Worm (Caenorhabditis elegans) whole organism, late embryonic: Measurements from ENCODE around the gene spsb-1.
A peak's percentile ranks its signal among the peaks of the same experiment; 100 is the strongest.

ENCODE experiments used
- C08G9.2 ChIP-seq: sonication (generic microtip); optimal IDR thresholded peaks from 2 replicates; lab custom pipeline; 2016; ENCODE audit warnings: mild to moderate bottlenecking, missing genetic modification characterization, moderate library complexity, missing compliant biosample characterization
- C38D4.7 ChIP-seq: fragments of 200-800 bp; sonication (Bioruptor generic); optimal IDR thresholded peaks from 2 replicates; lab custom pipeline; 2018; ENCODE audit warnings: mild to moderate bottlenecking, missing genetic modification characterization, moderate library complexity, missing compliant biosample characterization
- F13H6.1 ChIP-seq: sonication (generic microtip); optimal IDR thresholded peaks from 2 replicates; lab custom pipeline; 2016; ENCODE audit warnings: missing genetic modification characterization, missing compliant biosample characterization
- T23F11.4 ChIP-seq: fragments of 200-800 bp; sonication (Bioruptor generic); optimal IDR thresholded peaks from 2 replicates; lab custom pipeline; 2018; ENCODE audit warnings: mild to moderate bottlenecking, missing genetic modification characterization, missing compliant biosample characterization
- Y22D7AL.16 ChIP-seq: sonication (generic microtip); optimal IDR thresholded peaks from 2 replicates; lab custom pipeline; 2016; ENCODE audit warnings: missing genetic modification characterization, missing compliant biosample characterization
- ahr-1 ChIP-seq: sonication (generic microtip); optimal IDR thresholded peaks from 2 replicates; lab custom pipeline; 2016; ENCODE audit warnings: missing genetic modification characterization, missing compliant biosample characterization
- ceh-14 ChIP-seq: sonication (generic microtip); optimal IDR thresholded peaks from 2 replicates; lab custom pipeline; 2016; ENCODE audit warnings: missing genotype, missing genetic modification characterization, missing compliant biosample characterization
- ceh-18 ChIP-seq: sonication (generic microtip); optimal IDR thresholded peaks from 2 replicates; lab custom pipeline; 2016; ENCODE audit warnings: missing genetic modification characterization, missing compliant biosample characterization
- ceh-19 ChIP-seq: fragments of 200-800 bp; sonication (Bioruptor generic); optimal IDR thresholded peaks from 2 replicates; lab custom pipeline; 2018; ENCODE audit warnings: mild to moderate bottlenecking, missing genetic modification characterization, missing compliant biosample characterization
- ceh-2 ChIP-seq: sonication (generic microtip); optimal IDR thresholded peaks from 2 replicates; lab custom pipeline; 2016; ENCODE audit warnings: missing genotype, missing genetic modification characterization, missing compliant biosample characterization
- ceh-22 ChIP-seq: sonication (generic microtip); optimal IDR thresholded peaks from 2 replicates; lab custom pipeline; 2017; ENCODE audit warnings: missing biosample characterization, missing genetic modification characterization
- ceh-24 ChIP-seq: sonication (generic microtip); optimal IDR thresholded peaks from 2 replicates; lab custom pipeline; 2016; ENCODE audit warnings: mild to moderate bottlenecking, missing genetic modification characterization, missing compliant biosample characterization
- ceh-30 ChIP-seq: fragments of 150-350 bp; optimal IDR thresholded peaks from 2 replicates; lab custom pipeline; 2014; ENCODE audit warnings: missing biosample characterization, missing genetic modification characterization
- ceh-34 ChIP-seq: sonication (generic microtip); optimal IDR thresholded peaks from 2 replicates; lab custom pipeline; 2016; ENCODE audit warnings: mild to moderate bottlenecking, missing genetic modification characterization, missing compliant biosample characterization
- ceh-45 ChIP-seq: fragments of 200-800 bp; sonication (Bioruptor generic); IDR thresholded peaks from 2 replicates; pipeline ENCODE4 v1.3.6; 2022; ENCODE audit warnings: missing genetic modification reagents, missing genetic modification characterization, missing compliant biosample characterization
- ceh-9 ChIP-seq: sonication (generic microtip); optimal IDR thresholded peaks from 2 replicates; lab custom pipeline; 2016; ENCODE audit warnings: mild to moderate bottlenecking, missing genetic modification characterization, inconsistent platforms, missing compliant biosample characterization
- dmd-4 ChIP-seq: sonication (generic microtip); optimal IDR thresholded peaks from 2 replicates; lab custom pipeline; 2016; ENCODE audit warnings: borderline replicate concordance, missing genetic modification characterization, missing compliant biosample characterization
- elt-2 ChIP-seq: sonication (generic microtip); optimal IDR thresholded peaks from 2 replicates; lab custom pipeline; 2016; ENCODE audit warnings: missing genetic modification reagents, missing genetic modification characterization, missing compliant biosample characterization
- elt-4 ChIP-seq: sonication (generic microtip); optimal IDR thresholded peaks from 2 replicates; lab custom pipeline; 2016; ENCODE audit warnings: missing genetic modification characterization, missing compliant biosample characterization
- ets-4 ChIP-seq: sonication (generic microtip); optimal IDR thresholded peaks from 2 replicates; lab custom pipeline; 2016; ENCODE audit warnings: missing genetic modification characterization, missing compliant biosample characterization
- fax-1 ChIP-seq: sonication (generic microtip); optimal IDR thresholded peaks from 2 replicates; lab custom pipeline; 2016; ENCODE audit warnings: missing genotype, missing genetic modification characterization, missing compliant biosample characterization
- fkh-6 ChIP-seq: sonication (generic microtip); optimal IDR thresholded peaks from 2 replicates; lab custom pipeline; 2016; ENCODE audit warnings: missing genetic modification characterization, missing compliant biosample characterization
- hlh-13 ChIP-seq: fragments of 200-800 bp; sonication (Bioruptor generic); optimal IDR thresholded peaks from 2 replicates; lab custom pipeline; 2018; ENCODE audit warnings: mild to moderate bottlenecking, missing genetic modification characterization, missing compliant biosample characterization
- hlh-15 ChIP-seq: sonication (generic microtip); optimal IDR thresholded peaks from 2 replicates; lab custom pipeline; 2016; ENCODE audit warnings: missing genetic modification characterization, missing compliant biosample characterization
- hlh-30 ChIP-seq: sonication (generic microtip); optimal IDR thresholded peaks from 2 replicates; lab custom pipeline; 2017; ENCODE audit warnings: antibody characterized with exemption, missing genetic modification characterization, missing compliant biosample characterization; ENCODE audit not compliant: insufficient read depth
- hlh-6 ChIP-seq: sonication (generic microtip); optimal IDR thresholded peaks from 2 replicates; lab custom pipeline; 2016; ENCODE audit warnings: missing genotype, missing genetic modification characterization, missing compliant biosample characterization
- hlh-8 ChIP-seq: sonication (generic microtip); optimal IDR thresholded peaks from 2 replicates; lab custom pipeline; 2016; ENCODE audit warnings: missing genotype, missing genetic modification characterization, missing compliant biosample characterization
- lin-11 ChIP-seq: fragments of 200-800 bp; sonication (Bioruptor generic); optimal IDR thresholded peaks from 2 replicates; lab custom pipeline; 2018; ENCODE audit warnings: mild to moderate bottlenecking, missing genetic modification characterization, missing compliant biosample characterization
- madf-2 ChIP-seq: sonication (generic microtip); optimal IDR thresholded peaks from 2 replicates; lab custom pipeline; 2017; ENCODE audit warnings: missing genetic modification characterization, missing compliant biosample characterization
- nfya-1 ChIP-seq: sonication (generic microtip); optimal IDR thresholded peaks from 2 replicates; lab custom pipeline; 2017; ENCODE audit warnings: missing genetic modification characterization, mild to moderate bottlenecking, missing compliant biosample characterization, antibody characterized with exemption, moderate library complexity
- nhr-11 ChIP-seq: fragments of 150-350 bp; optimal IDR thresholded peaks from 2 replicates; lab custom pipeline; 2014; ENCODE audit warnings: missing biosample characterization, missing genetic modification characterization
- npax-4 ChIP-seq: sonication (generic microtip); optimal IDR thresholded peaks from 2 replicates; lab custom pipeline; 2016; ENCODE audit warnings: missing genetic modification characterization, missing compliant biosample characterization
- odd-2 ChIP-seq: sonication (generic microtip); optimal IDR thresholded peaks from 2 replicates; lab custom pipeline; 2017; ENCODE audit warnings: antibody characterized with exemption, mild to moderate bottlenecking, missing genetic modification characterization, missing compliant biosample characterization
- pag-3 ChIP-seq: sonication (generic microtip); optimal IDR thresholded peaks from 2 replicates; lab custom pipeline; 2016; ENCODE audit warnings: missing compliant biosample characterization, missing genetic modification characterization, borderline replicate concordance
- pat-9 ChIP-seq: fragments of 200-800 bp; sonication (Bioruptor generic); optimal IDR thresholded peaks from 2 replicates; lab custom pipeline; 2018; ENCODE audit warnings: mild to moderate bottlenecking, missing genetic modification characterization, moderate library complexity, missing compliant biosample characterization
- pqm-1 ChIP-seq: sonication (generic microtip); optimal IDR thresholded peaks from 2 replicates; lab custom pipeline; 2016; ENCODE audit warnings: missing genetic modification characterization, missing compliant biosample characterization
- pros-1 ChIP-seq: fragments of 150-350 bp; optimal IDR thresholded peaks from 2 replicates; lab custom pipeline; 2014; ENCODE audit warnings: missing biosample characterization, missing genetic modification reagents, missing genetic modification characterization
- ref-2 ChIP-seq: sonication (generic microtip); optimal IDR thresholded peaks from 2 replicates; lab custom pipeline; 2016; ENCODE audit warnings: missing genetic modification characterization, missing compliant biosample characterization
- rnt-1 ChIP-seq: sonication (generic microtip); optimal IDR thresholded peaks from 2 replicates; lab custom pipeline; 2016; ENCODE audit warnings: missing genetic modification characterization, missing compliant biosample characterization
- sdc-2 ChIP-seq: sonication (generic microtip); optimal IDR thresholded peaks from 2 replicates; lab custom pipeline; 2016; ENCODE audit warnings: missing genotype, missing genetic modification characterization, missing compliant biosample characterization
- sox-2 ChIP-seq: fragments of 200-800 bp; sonication (Bioruptor generic); IDR thresholded peaks from 2 replicates; pipeline ENCODE4 v1.3.6; 2022; ENCODE audit warnings: missing genetic modification reagents, missing genetic modification characterization, missing compliant biosample characterization
- tbx-2 ChIP-seq: sonication (generic microtip); optimal IDR thresholded peaks from 2 replicates; lab custom pipeline; 2016; ENCODE audit warnings: missing genetic modification characterization, missing compliant biosample characterization
- tbx-7 ChIP-seq: sonication (generic microtip); optimal IDR thresholded peaks from 2 replicates; lab custom pipeline; 2016; ENCODE audit warnings: missing genotype, missing genetic modification characterization, missing compliant biosample characterization
- ttx-3 ChIP-seq: sonication (generic microtip); optimal IDR thresholded peaks from 2 replicates; lab custom pipeline; 2016; ENCODE audit warnings: missing genetic modification reagents, missing genetic modification characterization, missing compliant biosample characterization
- unc-3 ChIP-seq, 2 experiments: fragments of 200-800 bp in 1 of 2; sonication (Bioruptor generic) in 1 of 2; sonication (generic microtip) in 1 of 2; conservative IDR thresholded peaks in 1 of 2; optimal IDR thresholded peaks in 1 of 2; 2 replicates each; pipeline versions ENCODE4 v1.3.6 to Lab custom; 2016 to 2022; ENCODE audit warnings: missing compliant biosample characterization in 2 of 2, missing genetic modification characterization in 2 of 2, missing genetic modification reagents in 1 of 2
- unc-42 ChIP-seq: sonication (generic microtip); optimal IDR thresholded peaks from 2 replicates; lab custom pipeline; 2016; ENCODE audit warnings: missing genotype, missing genetic modification characterization, missing compliant biosample characterization
- unc-55 ChIP-seq: sonication (generic microtip); optimal IDR thresholded peaks from 2 replicates; lab custom pipeline; 2017; ENCODE audit warnings: missing biosample characterization, missing genetic modification reagents, missing genetic modification characterization
- unc-86 ChIP-seq: sonication (generic microtip); optimal IDR thresholded peaks from 2 replicates; lab custom pipeline; 2016; ENCODE audit warnings: missing genetic modification characterization, missing compliant biosample characterization
- ztf-16 ChIP-seq: sonication (generic microtip); optimal IDR thresholded peaks from 2 replicates; lab custom pipeline; 2017; ENCODE audit warnings: missing genetic modification characterization, missing compliant biosample characterization

spsb-1 gene

ce11 chrII:15229785-15230393 is 33.4 kb downstream of the spsb-1 start, which contains the start of gene spsb-2:
TSS of gene spsb-2 (plus strand) at chrII:15230343.
- no peak for TF ChIP-seq ttx-3 (tag; lab: Kevin White, UChicago)
- no peak for TF ChIP-seq ceh-14 (tag; lab: Kevin White, UChicago)
- no peak for TF ChIP-seq ahr-1
- TF ChIP-seq hlh-15 (tag; lab: Kevin White, UChicago): no peak
- no peak for TF ChIP-seq pros-1 (tag; lab: Kevin White, UChicago)
- no peak for TF ChIP-seq ets-4 (tag; lab: Kevin White, UChicago)
- TF ChIP-seq unc-3 (GFP tag; conservative IDR thresholded peaks at IDR 0.05; lab: Robert Waterston, UW): no peak
- no peak for TF ChIP-seq unc-3 (tag; optimal IDR thresholded peaks at IDR 0.05; lab: Kevin White, UChicago)

ce11 chrII:15232705-15233104 is 36.2 kb downstream of the spsb-1 start, which contains the start of gene Y46E12BL.2:
TSS of gene Y46E12BL.2 (plus strand) at chrII:15232947.
- TF ChIP-seq nhr-11 (tag; lab: Kevin White, UChicago) (no peak), ceh-2 (peak; percentile 81), fkh-6 (tag; lab: Kevin White, UChicago) (no peak), unc-86 (tag; lab: Kevin White, UChicago) (peak; percentile 5), hlh-30 (tag; lab: Kevin White, UChicago) (no peak), fax-1 (tag; lab: Kevin White, UChicago) (peak; percentile 60), lin-11 (tag; lab: Kevin White, UChicago) (no peak), ceh-34 (tag; lab: Kevin White, UChicago) (peak; percentile 31), C38D4.7 (GFP tag; lab: Kevin White, UChicago) (no peak), pros-1 (tag; lab: Kevin White, UChicago) (no peak), ceh-24 (tag; lab: Kevin White, UChicago) (no peak), nfya-1 (tag; lab: Kevin White, UChicago) (peak; percentile 57), hlh-8 (tag; lab: Kevin White, UChicago) (peak; percentile 76), hlh-6 (tag; lab: Kevin White, UChicago) (no peak), C08G9.2 (tag; lab: Kevin White, UChicago) (peak; percentile 86), sdc-2 (tag; lab: Kevin White, UChicago) (no peak), ref-2 (tag; lab: Kevin White, UChicago) (peak; percentile 41), ets-4 (tag; lab: Kevin White, UChicago) (peak; percentile 81), dmd-4 (tag; lab: Kevin White, UChicago) (no peak), T23F11.4 (no peak), unc-42 (tag; lab: Kevin White, UChicago) (peak; percentile 62), tbx-7 (tag; lab: Kevin White, UChicago) (peak; percentile 78), hlh-13 (GFP tag; lab: Kevin White, UChicago) (no peak), elt-4 (tag; lab: Kevin White, UChicago) (no peak), ceh-22 (tag; lab: Kevin White, UChicago) (no peak), pat-9 (tag; lab: Kevin White, UChicago) (no peak), ceh-18 (tag; lab: Kevin White, UChicago) (peak; percentile 15), ceh-19 (no peak), madf-2 (tag; lab: Kevin White, UChicago) (no peak), npax-4 (no peak), sox-2 (GFP tag; lab: Robert Waterston, UW) (no peak), hlh-15 (tag; lab: Kevin White, UChicago) (no peak), unc-55 (GFP tag; lab: Kevin White, UChicago) (no peak), ztf-16 (no peak), F13H6.1 (tag; lab: Kevin White, UChicago) (peak; percentile 39), pqm-1 (tag; lab: Kevin White, UChicago) (no peak), elt-2 (no peak), ceh-14 (tag; lab: Kevin White, UChicago) (peak; percentile 27), ceh-9 (tag; lab: Kevin White, UChicago) (no peak), tbx-2 (tag; lab: Kevin White, UChicago) (peak; percentile 74), rnt-1 (tag; lab: Kevin White, UChicago) (peak; percentile 40), pag-3 (tag; lab: Kevin White, UChicago) (no peak), ceh-45 (GFP tag; lab: Robert Waterston, UW) (no peak), unc-3 (GFP tag; conservative IDR thresholded peaks at IDR 0.05; lab: Robert Waterston, UW) (0 out of 2 replicates have a peak, but pooled peaks have one; percentile 22), unc-3 (tag; optimal IDR thresholded peaks at IDR 0.05; lab: Kevin White, UChicago) (no peak), odd-2 (tag; lab: Kevin White, UChicago) (no peak), Y22D7AL.16 (tag; lab: Kevin White, UChicago) (no peak), ceh-30 (tag; lab: Kevin White, UChicago) (peak; percentile 67)
